Worm (Caenorhabditis elegans) whole organism, L4 larva: ENCODE results near the gene lron-2.

Experiments used
- F26F4.8 ChIP-seq: fragments of 200-800 bp; sonication (Bioruptor generic); conservative IDR thresholded peaks from 2 replicates; pipeline ENCODE4 v1.3.6; 2022; ENCODE audit warnings: missing genetic modification characterization, missing compliant biosample characterization
- F49E8.2 ChIP-seq: sonication (generic microtip); optimal IDR thresholded peaks from 2 replicates; lab custom pipeline; 2016; ENCODE audit warnings: missing compliant biosample characterization, mild to moderate bottlenecking, missing genetic modification characterization, borderline replicate concordance
- Y5F2A.4 ChIP-seq: fragments of 200-800 bp; sonication (Bioruptor generic); optimal IDR thresholded peaks from 2 replicates; lab custom pipeline; 2018; ENCODE audit warnings: mild to moderate bottlenecking, missing genetic modification characterization, missing compliant biosample characterization
- Y75B8A.6 ChIP-seq: fragments of 200-800 bp; sonication (Bioruptor generic); IDR thresholded peaks from 2 replicates; pipeline ENCODE4 v1.3.6; 2022; ENCODE audit warnings: missing genetic modification reagents, missing genetic modification characterization, missing compliant biosample characterization
- ZK337.2 ChIP-seq: fragments of 200-800 bp; sonication (Bioruptor generic); IDR thresholded peaks from 2 replicates; pipeline ENCODE4 v1.3.6; 2022; ENCODE audit warnings: missing genetic modification reagents, missing genetic modification characterization, missing compliant biosample characterization
- ZK546.5 ChIP-seq, 2 experiments: sonication (generic microtip); optimal IDR thresholded peaks; 2 replicates each; lab custom pipeline; 2017; ENCODE audit warnings: missing biosample characterization in 2 of 2, missing genetic modification characterization in 2 of 2
- ceh-28 ChIP-seq: fragments of 150-350 bp; optimal IDR thresholded peaks from 2 replicates; lab custom pipeline; 2014; ENCODE audit warnings: missing biosample characterization, missing genetic modification reagents, missing genetic modification characterization
- ceh-32 ChIP-seq: sonication (generic microtip); optimal IDR thresholded peaks from 2 replicates; lab custom pipeline; 2016; ENCODE audit warnings: mild to moderate bottlenecking, missing genetic modification characterization, missing compliant biosample characterization; ENCODE audit not compliant: poor library complexity
- ceh-62 ChIP-seq: sonication (generic microtip); optimal IDR thresholded peaks from 2 replicates; lab custom pipeline; 2017; ENCODE audit warnings: missing biosample characterization, missing genetic modification characterization
- daf-12 ChIP-seq: fragments of 150-350 bp; optimal IDR thresholded peaks from 2 replicates; lab custom pipeline; 2014; ENCODE audit warnings: missing biosample characterization, missing genetic modification reagents, missing genetic modification characterization
- daf-16 ChIP-seq, 3 experiments: sonication (generic microtip); optimal IDR thresholded peaks; 2 replicates each; lab custom pipeline; 2016 to 2017; ENCODE audit warnings: missing genetic modification characterization in 3 of 3, missing genetic modification reagents in 3 of 3, mild to moderate bottlenecking in 2 of 3, missing compliant biosample characterization in 2 of 3, missing biosample characterization in 1 of 3, moderate library complexity in 1 of 3
- dmd-6 ChIP-seq: fragments of 200-800 bp; sonication (Bioruptor generic); IDR thresholded peaks from 2 replicates; pipeline ENCODE4 v1.3.6; 2022; ENCODE audit warnings: missing genetic modification reagents, missing genetic modification characterization, missing compliant biosample characterization
- dmd-9 ChIP-seq: fragments of 200-800 bp; sonication (Bioruptor generic); IDR thresholded peaks from 2 replicates; pipeline ENCODE4 v1.3.6; 2022; ENCODE audit warnings: missing genetic modification reagents, missing genetic modification characterization, missing compliant biosample characterization
- dpl-1 ChIP-seq: fragments of 150-350 bp; optimal IDR thresholded peaks from 2 replicates; lab custom pipeline; 2014; ENCODE audit warnings: missing biosample characterization, missing genetic modification reagents, missing genetic modification characterization
- duxl-1 ChIP-seq: sonication (generic microtip); optimal IDR thresholded peaks from 2 replicates; lab custom pipeline; 2016; ENCODE audit warnings: mild to moderate bottlenecking, missing genetic modification characterization, moderate library complexity, missing compliant biosample characterization; ENCODE audit not compliant: poor library complexity
- dve-1 ChIP-seq: sonication (generic microtip); optimal IDR thresholded peaks from 2 replicates; lab custom pipeline; 2017; ENCODE audit warnings: antibody characterized with exemption, mild to moderate bottlenecking, missing genetic modification characterization, missing compliant biosample characterization; ENCODE audit not compliant: insufficient read depth
- egl-43 ChIP-seq: fragments of 200-800 bp; sonication (Bioruptor generic); IDR thresholded peaks from 2 replicates; pipeline ENCODE4 v1.3.6; 2022; ENCODE audit warnings: missing genetic modification reagents, missing genetic modification characterization, missing compliant biosample characterization
- fos-1 ChIP-seq: fragments of 150-350 bp; optimal IDR thresholded peaks from 2 replicates; lab custom pipeline; 2014; ENCODE audit warnings: missing biosample characterization, missing genetic modification characterization
- hlh-11 ChIP-seq: fragments of 200-800 bp; sonication (Bioruptor generic); optimal IDR thresholded peaks from 2 replicates; lab custom pipeline; 2018; ENCODE audit warnings: mild to moderate bottlenecking, missing genetic modification characterization, missing compliant biosample characterization
- lim-7 ChIP-seq: fragments of 200-800 bp; sonication (Bioruptor generic); IDR thresholded peaks from 2 replicates; pipeline ENCODE4 v1.3.6; 2022; ENCODE audit warnings: missing genetic modification characterization, missing compliant biosample characterization
- lin-1 ChIP-seq: fragments of 200-800 bp; sonication (Bioruptor generic); IDR thresholded peaks from 2 replicates; pipeline ENCODE4 v1.3.6; 2022; ENCODE audit warnings: missing genetic modification reagents, missing genetic modification characterization, missing compliant biosample characterization
- lin-13 ChIP-seq: fragments of 150-350 bp; optimal IDR thresholded peaks from 2 replicates; lab custom pipeline; 2014; ENCODE audit warnings: missing biosample characterization, missing genetic modification reagents, missing genetic modification characterization
- lin-15B ChIP-seq: fragments of 150-350 bp; sonication (generic microtip); optimal IDR thresholded peaks from 3 replicates; lab custom pipeline; 2014; ENCODE audit warnings: missing biosample characterization, missing genetic modification characterization
- lin-39 ChIP-seq: fragments of 150-350 bp; optimal IDR thresholded peaks from 2 replicates; lab custom pipeline; 2014; ENCODE audit warnings: missing biosample characterization, missing genetic modification reagents, missing genetic modification characterization
- lir-3 ChIP-seq: sonication (generic microtip); optimal IDR thresholded peaks from 2 replicates; lab custom pipeline; 2016; ENCODE audit warnings: mild to moderate bottlenecking, missing genetic modification characterization, missing compliant biosample characterization
- madf-5 ChIP-seq, 2 experiments: fragments of 200-800 bp; sonication (Bioruptor generic); IDR thresholded peaks; 2 replicates each; pipeline ENCODE4 v1.3.6; 2022; ENCODE audit warnings: missing compliant biosample characterization in 2 of 2, missing genetic modification characterization in 2 of 2
- mdl-1 ChIP-seq, 2 experiments: fragments of 150-350 bp in 1 of 2; sonication (generic microtip) in 1 of 2; optimal IDR thresholded peaks; 2 replicates each; lab custom pipeline; 2014 to 2017; ENCODE audit warnings: missing biosample characterization in 2 of 2, missing genetic modification characterization in 2 of 2
- mep-1 ChIP-seq: fragments of 150-350 bp; sonication (generic microtip); optimal IDR thresholded peaks from 3 replicates; lab custom pipeline; 2014; ENCODE audit warnings: missing biosample characterization, missing genetic modification characterization
- mxl-2 ChIP-seq: fragments of 200-800 bp; sonication (Bioruptor generic); conservative IDR thresholded peaks from 2 replicates; pipeline ENCODE4 v1.3.6; 2022; ENCODE audit warnings: missing genetic modification reagents, missing genetic modification characterization, missing compliant biosample characterization
- mxl-3 ChIP-seq: fragments of 200-800 bp; sonication (Bioruptor generic); optimal IDR thresholded peaks from 2 replicates; lab custom pipeline; 2018; ENCODE audit warnings: mild to moderate bottlenecking, missing genetic modification characterization, missing compliant biosample characterization
- nhr-10 ChIP-seq: fragments of 150-350 bp; optimal IDR thresholded peaks from 2 replicates; lab custom pipeline; 2014; ENCODE audit warnings: missing biosample characterization, missing genetic modification characterization
- nhr-102 ChIP-seq: sonication (generic microtip); optimal IDR thresholded peaks from 2 replicates; lab custom pipeline; 2016; ENCODE audit warnings: mild to moderate bottlenecking, missing genetic modification characterization, moderate library complexity, missing compliant biosample characterization
- nhr-237 ChIP-seq: sonication (generic microtip); optimal IDR thresholded peaks from 2 replicates; lab custom pipeline; 2017; ENCODE audit warnings: missing biosample characterization, missing genetic modification characterization
- nhr-28 ChIP-seq: fragments of 150-350 bp; optimal IDR thresholded peaks from 2 replicates; lab custom pipeline; 2014; ENCODE audit warnings: missing biosample characterization, missing genetic modification characterization
- nhr-42 ChIP-seq: fragments of 200-800 bp; sonication (Bioruptor generic); IDR thresholded peaks from 2 replicates; pipeline ENCODE4 v1.3.6; 2022; ENCODE audit warnings: missing genetic modification characterization, missing compliant biosample characterization
- php-3 ChIP-seq: fragments of 200-800 bp; sonication (Bioruptor generic); IDR thresholded peaks from 2 replicates; pipeline ENCODE4 v1.3.6; 2022; ENCODE audit warnings: missing genetic modification reagents, missing genetic modification characterization, missing compliant biosample characterization
- pqm-1 ChIP-seq: sonication (generic microtip); optimal IDR thresholded peaks from 2 replicates; lab custom pipeline; 2017; ENCODE audit warnings: missing biosample characterization, missing genetic modification characterization
- saeg-2 ChIP-seq: fragments of 200-800 bp; sonication (Bioruptor generic); IDR thresholded peaks from 2 replicates; pipeline ENCODE4 v1.3.6; 2022; ENCODE audit warnings: missing genetic modification reagents, missing genetic modification characterization, missing compliant biosample characterization
- sdz-12 ChIP-seq: fragments of 200-800 bp; sonication (Bioruptor generic); optimal IDR thresholded peaks from 2 replicates; lab custom pipeline; 2018; ENCODE audit warnings: mild to moderate bottlenecking, missing genetic modification characterization, missing compliant biosample characterization
- skn-1 ChIP-seq: fragments of 150-350 bp; optimal IDR thresholded peaks from 2 replicates; lab custom pipeline; 2014; ENCODE audit warnings: missing biosample characterization, missing genetic modification characterization
- snpc-1.2 ChIP-seq: fragments of 200-800 bp; sonication (Bioruptor generic); IDR thresholded peaks from 2 replicates; pipeline ENCODE4 v1.3.6; 2022; ENCODE audit warnings: missing genetic modification reagents, missing genetic modification characterization, missing compliant biosample characterization
- tag-97 ChIP-seq: fragments of 200-800 bp; sonication (Bioruptor generic); IDR thresholded peaks from 2 replicates; pipeline ENCODE4 v1.3.6; 2022; ENCODE audit warnings: missing genetic modification characterization, missing compliant biosample characterization
- unc-130 ChIP-seq: sonication (generic microtip); optimal IDR thresholded peaks from 2 replicates; lab custom pipeline; 2016; ENCODE audit warnings: missing genetic modification reagents, missing genetic modification characterization, missing compliant biosample characterization
- unc-39 ChIP-seq: sonication (generic microtip); optimal IDR thresholded peaks from 2 replicates; lab custom pipeline; 2017; ENCODE audit warnings: missing biosample characterization, missing genetic modification characterization
- unc-62 ChIP-seq, 3 experiments: fragments of 150-350 bp in 1 of 3; sonication (generic microtip); optimal IDR thresholded peaks in 2 of 3; peaks in 1 of 3; 1 replicate in 1 of 3; 2 replicates in 2 of 3; lab custom pipeline; 2014 to 2017; ENCODE audit warnings: missing biosample characterization in 3 of 3, missing genetic modification characterization in 3 of 3, missing genetic modification reagents in 3 of 3, missing genotype in 1 of 3
- vab-7 ChIP-seq: fragments of 200-800 bp; sonication (Bioruptor generic); IDR thresholded peaks from 2 replicates; pipeline ENCODE4 v1.3.6; 2022; ENCODE audit warnings: missing genetic modification reagents, missing genetic modification characterization, missing compliant biosample characterization
- zag-1 ChIP-seq: fragments of 150-350 bp; optimal IDR thresholded peaks from 2 replicates; lab custom pipeline; 2014; ENCODE audit warnings: missing biosample characterization, missing genetic modification characterization
- zip-11 ChIP-seq: fragments of 200-800 bp; sonication (Bioruptor generic); IDR thresholded peaks from 2 replicates; pipeline ENCODE4 v1.3.6; 2022; ENCODE audit warnings: missing genetic modification characterization, missing compliant biosample characterization

The lron-2 gene

ce11 chrV:9321185-9321584 is 33.8 kb upstream of the lron-2 start, which contains the start of gene F44A2.7:
TSS of gene F44A2.7 (plus strand) at chrV:9321485.
- TF ChIP-seq ceh-28 (tag; lab: Kevin White, UChicago) (no peak), dmd-9 (GFP tag; lab: Robert Waterston, UW) (no peak), daf-16 (GFP tag; optimal IDR thresholded peaks at IDR 0.05; lab: Kevin White, UChicago) (no peak), daf-16 (tag; optimal IDR thresholded peaks at IDR 0.05; lab: Kevin White, UChicago) (no peak), lim-7 (no peak), hlh-11 (no peak), mxl-2 (GFP tag; lab: Robert Waterston, UW) (no peak), dmd-6 (0 out of 2 replicates have a peak, but pooled peaks have one; percentile 21), daf-12 (tag; lab: Kevin White, UChicago) (no peak)

- TF ChIP-seq php-3 (GFP tag; lab: Robert Waterston, UW), result peak; percentile 92
- peak; percentile 92 for TF ChIP-seq lin-1
- peak; percentile 75 for TF ChIP-seq dmd-9 (GFP tag; lab: Robert Waterston, UW)
- TF ChIP-seq zag-1 (tag; lab: Kevin White, UChicago), result no peak
- TF ChIP-seq hlh-11, result no peak
- TF ChIP-seq ceh-32, result no peak
- TF ChIP-seq lir-3 (tag; lab: Kevin White, UChicago), result peak; percentile 69
- peak; percentile 11 for TF ChIP-seq lin-13 (GFP tag; lab: Kevin White, UChicago)
- TF ChIP-seq Y5F2A.4 (GFP tag; lab: Kevin White, UChicago), result peak; percentile 87
- TF ChIP-seq skn-1, result no peak
- TF ChIP-seq tag-97 (GFP tag; lab: Robert Waterston, UW), result 0 out of 2 replicates have a peak, but pooled peaks have one; percentile 52
- TF ChIP-seq duxl-1 (tag; lab: Kevin White, UChicago), result no peak
- peak; percentile 20 for TF ChIP-seq F49E8.2 (tag; lab: Kevin White, UChicago)
- no peak for TF ChIP-seq pqm-1 (tag; lab: Kevin White, UChicago)
- no peak for TF ChIP-seq nhr-10 (tag; lab: Kevin White, UChicago)
- no peak for TF ChIP-seq dve-1 (tag; lab: Kevin White, UChicago)
- TF ChIP-seq nhr-42 (GFP tag; lab: Robert Waterston, UW), result no peak
- peak; percentile 98 for TF ChIP-seq F26F4.8 (GFP tag; lab: Robert Waterston, UW)
- TF ChIP-seq saeg-2 (GFP tag; lab: Robert Waterston, UW), result peak; percentile 82; the same call in 1 of the 2 replicates
- no peak for TF ChIP-seq snpc-1.2 (GFP tag; lab: Robert Waterston, UW)
- peak; percentile 74; the same call in 1 of the 2 replicates for TF ChIP-seq Y75B8A.6 (GFP tag; lab: Robert Waterston, UW)
- TF ChIP-seq nhr-102 (tag; lab: Kevin White, UChicago), result no peak
- peak; percentile 4 for TF ChIP-seq dpl-1
- no peak for TF ChIP-seq mdl-1 (tag; optimal IDR thresholded peaks at IDR 0.05; lab: Kevin White, UChicago)
- peak; percentile 39 for TF ChIP-seq nhr-28
- peak; percentile 82; the same call in 1 of the 2 replicates for TF ChIP-seq zip-11 (GFP tag; lab: Robert Waterston, UW)
- peak in 1 of 2 experiments; percentile 94; a peak in 2 of 4 replicates for TF ChIP-seq madf-5 (GFP tag; IDR thresholded peaks at IDR 0.05; lab: Robert Waterston, UW)
- TF ChIP-seq egl-43 (GFP tag; lab: Robert Waterston, UW), result no peak
- TF ChIP-seq daf-16 (GFP tag; optimal IDR thresholded peaks at IDR 0.05; lab: Kevin White, UChicago), result peak; percentile 48 to 85
- TF ChIP-seq daf-16 (tag; optimal IDR thresholded peaks at IDR 0.05; lab: Kevin White, UChicago), result no peak
- TF ChIP-seq mxl-3 (GFP tag; lab: Kevin White, UChicago), result no peak
- no peak for TF ChIP-seq lin-39
- peak; percentile 95 for TF ChIP-seq vab-7
- TF ChIP-seq fos-1, result no peak
- no peak for TF ChIP-seq ZK546.5 (tag; optimal IDR thresholded peaks at IDR 0.05; lab: Kevin White, UChicago)
- peak in 1 of 2 experiments; percentile 84 for TF ChIP-seq unc-62 (GFP tag; optimal IDR thresholded peaks at IDR 0.05 in 1 of 2; lab: Kevin White, UChicago)
- TF ChIP-seq unc-62 (tag; optimal IDR thresholded peaks at IDR 0.05; lab: Kevin White, UChicago), result no peak
- TF ChIP-seq mep-1 (tag; lab: Kevin White, UChicago), result no peak
- peak; percentile 82 for TF ChIP-seq ZK337.2 (GFP tag; lab: Robert Waterston, UW)
- TF ChIP-seq unc-130 (GFP tag; lab: Kevin White, UChicago), result peak; percentile 22
- no peak for TF ChIP-seq nhr-237 (tag; lab: Kevin White, UChicago)
- TF ChIP-seq sdz-12 (GFP tag; lab: Kevin White, UChicago), result peak; percentile 44
- no peak for TF ChIP-seq lin-15B
- no peak for TF ChIP-seq ceh-62 (tag; lab: Kevin White, UChicago)
- TF ChIP-seq unc-39 (tag; lab: Kevin White, UChicago), result no peak
Measured at ce11 chrV:9318046-9318445, 30.7 kb upstream of the lron-2 start, which contains the start of gene kvs-3. TSS of gene kvs-3 (plus strand) at chrV:9318311.
